Fruit fly (Drosophila melanogaster) whole organism, embryonic: Measurements from ENCODE around the gene slam.

Source experiments
- CG12299 ChIP-seq: fragments of 200-800 bp; sonication (Bioruptor generic); optimal IDR thresholded peaks from 2 replicates; lab custom pipeline; 2018; ENCODE audit warnings: missing biosample characterization, mild to moderate bottlenecking, missing genetic modification characterization
- CG12659 ChIP-seq: fragments of 200-800 bp; sonication (Bioruptor generic); optimal IDR thresholded peaks from 3 replicates; lab custom pipeline; 2017; ENCODE audit warnings: mild to moderate bottlenecking, missing biosample characterization, missing genetic modification reagents, missing genetic modification characterization
- CG13287 ChIP-seq: fragments of 200-800 bp; sonication (Bioruptor generic); IDR thresholded peaks from 2 replicates; pipeline ENCODE4 v1.3.6; 2022; ENCODE audit warnings: missing biosample characterization, missing genetic modification characterization; ENCODE audit not compliant: partially characterized antibody
- CG15696 ChIP-seq: fragments of 200-800 bp; sonication (Bioruptor generic); optimal IDR thresholded peaks from 2 replicates; lab custom pipeline; 2019; ENCODE audit warnings: missing biosample characterization, mild to moderate bottlenecking, missing genetic modification characterization, moderate library complexity
- CG1647 ChIP-seq: fragments of 200-800 bp; sonication (Bioruptor generic); optimal IDR thresholded peaks from 3 replicates; lab custom pipeline; 2016; ENCODE audit warnings: missing biosample characterization, missing genetic modification characterization
- CG16779 ChIP-seq: fragments of 200-800 bp; sonication (Bioruptor generic); IDR thresholded peaks from 2 replicates; pipeline ENCODE4 v1.3.6; 2022; ENCODE audit warnings: missing biosample characterization, missing genetic modification characterization
- CG17385 ChIP-seq: fragments of 200-800 bp; sonication (Bioruptor generic); optimal IDR thresholded peaks from 3 replicates; lab custom pipeline; 2018; ENCODE audit warnings: missing biosample characterization, mild to moderate bottlenecking, missing genetic modification characterization
- CG18764 ChIP-seq: fragments of 200-800 bp; sonication (Bioruptor generic); optimal IDR thresholded peaks from 3 replicates; lab custom pipeline; 2016; ENCODE audit warnings: missing biosample characterization, missing genetic modification characterization
- CG32767 ChIP-seq: fragments of 200-800 bp; sonication (Bioruptor generic); IDR thresholded peaks from 2 replicates; pipeline ENCODE4 v1.3.6; 2022; ENCODE audit warnings: missing biosample characterization, missing genetic modification characterization
- CG43689 ChIP-seq: fragments of 200-800 bp; sonication (Bioruptor generic); IDR thresholded peaks from 2 replicates; pipeline ENCODE4 v1.3.6; 2022; ENCODE audit warnings: missing biosample characterization, missing genetic modification characterization
- CG6689 ChIP-seq: fragments of 200-800 bp; sonication (Bioruptor generic); IDR thresholded peaks from 2 replicates; pipeline ENCODE4 v1.3.6; 2022; ENCODE audit warnings: missing biosample characterization, missing genetic modification characterization
- CG7372 ChIP-seq: fragments of 200-800 bp; sonication (Bioruptor generic); IDR thresholded peaks from 2 replicates; pipeline ENCODE4 v1.3.6; 2022; ENCODE audit warnings: missing biosample characterization, missing genetic modification characterization
- CG9215 ChIP-seq: fragments of 200-800 bp; sonication (Bioruptor generic); IDR thresholded peaks from 2 replicates; pipeline ENCODE4 v1.3.6; 2022; ENCODE audit warnings: missing biosample characterization, missing genetic modification characterization
- CHES-1-like ChIP-seq: fragments of 200-800 bp; sonication (Bioruptor generic); optimal IDR thresholded peaks from 2 replicates; lab custom pipeline; 2016; ENCODE audit warnings: missing biosample characterization, missing genetic modification characterization
- Dad ChIP-seq: fragments of 200-800 bp; sonication (Bioruptor generic); optimal IDR thresholded peaks from 3 replicates; lab custom pipeline; 2016; ENCODE audit warnings: missing biosample characterization, missing genetic modification characterization
- Dip2 ChIP-seq: fragments of 200-800 bp; sonication (Bioruptor generic); IDR thresholded peaks from 2 replicates; pipeline ENCODE4 v1.3.6; 2022; ENCODE audit warnings: missing biosample characterization, missing genetic modification characterization
- Dip3 ChIP-seq: fragments of 200-800 bp; sonication (Bioruptor generic); optimal IDR thresholded peaks from 3 replicates; lab custom pipeline; 2016; ENCODE audit warnings: missing biosample characterization, missing genetic modification characterization
- Fer3 ChIP-seq: fragments of 200-800 bp; sonication (Bioruptor generic); optimal IDR thresholded peaks from 2 replicates; lab custom pipeline; 2018; ENCODE audit warnings: missing biosample characterization, mild to moderate bottlenecking, missing genetic modification characterization, moderate library complexity
- Gug ChIP-seq: fragments of 200-800 bp; sonication (Bioruptor generic); IDR thresholded peaks from 4 replicates; pipeline ENCODE4 v1.3.6; 2022; ENCODE audit warnings: missing biosample characterization, missing genetic modification characterization
- HLH3B ChIP-seq: fragments of 200-800 bp; sonication (Bioruptor generic); IDR thresholded peaks from 2 replicates; pipeline ENCODE4 v1.3.6; 2022; ENCODE audit warnings: missing biosample characterization, missing genetic modification characterization
- HmgZ ChIP-seq: fragments of 200-800 bp; sonication (Bioruptor generic); optimal IDR thresholded peaks from 2 replicates; lab custom pipeline; 2018; ENCODE audit warnings: missing biosample characterization, mild to moderate bottlenecking, missing genetic modification characterization
- Hr39 ChIP-seq: fragments of >200 bp; optimal IDR thresholded peaks from 2 replicates; lab custom pipeline; 2017
- Hr51 ChIP-seq, 2 experiments: fragments of 200-800 bp; sonication (Bioruptor generic); optimal IDR thresholded peaks; 2 replicates in 1 of 2; 3 replicates in 1 of 2; lab custom pipeline; 2016 to 2018; ENCODE audit warnings: missing biosample characterization in 2 of 2, missing genetic modification characterization in 2 of 2, mild to moderate bottlenecking in 1 of 2, moderate library complexity in 1 of 2
- Hr78 ChIP-seq, 2 experiments: fragments of 200-800 bp in 1 of 2; fragments of >200 bp in 1 of 2; sonication (Bioruptor generic) in 1 of 2; optimal IDR thresholded peaks; 2 replicates each; lab custom pipeline; 2017 to 2019; ENCODE audit warnings: missing biosample characterization in 2 of 2, missing genetic modification characterization in 2 of 2, mild to moderate bottlenecking in 1 of 2, moderate library complexity in 1 of 2
- Hsf ChIP-seq: fragments of 200-800 bp; sonication (Bioruptor generic); optimal IDR thresholded peaks from 3 replicates; lab custom pipeline; 2016; ENCODE audit warnings: missing biosample characterization, missing genetic modification characterization
- Meics ChIP-seq: fragments of 200-800 bp; sonication (Bioruptor generic); optimal IDR thresholded peaks from 2 replicates; lab custom pipeline; 2017; ENCODE audit warnings: missing biosample characterization, mild to moderate bottlenecking, missing genetic modification characterization
- al ChIP-seq: fragments of 200-800 bp; sonication (Bioruptor generic); IDR thresholded peaks from 2 replicates; pipeline ENCODE4 v1.3.6; 2022; ENCODE audit warnings: missing biosample characterization, missing genetic modification characterization
- ash1 ChIP-seq: fragments of 200-800 bp; sonication (Bioruptor generic); optimal IDR thresholded peaks from 2 replicates; lab custom pipeline; 2018; ENCODE audit warnings: missing biosample characterization, mild to moderate bottlenecking, missing genetic modification characterization
- cas ChIP-seq: fragments of 200-800 bp; sonication (Bioruptor generic); IDR thresholded peaks from 2 replicates; pipeline ENCODE4 v1.3.6; 2022; ENCODE audit warnings: missing biosample characterization, missing genetic modification characterization
- chinmo ChIP-seq: fragments of 200-800 bp; sonication (Bioruptor generic); IDR thresholded peaks from 4 replicates; pipeline ENCODE4 v1.3.6; 2022; ENCODE audit warnings: missing biosample characterization, missing genetic modification characterization; ENCODE audit not compliant: partially characterized antibody
- eve ChIP-seq, 2 experiments: fragments of >200 bp; optimal IDR thresholded peaks; 2 replicates each; lab custom pipeline; 2017; ENCODE audit warnings: missing biosample characterization in 2 of 2, missing genetic modification characterization in 2 of 2
- fd64A ChIP-seq: fragments of 200-800 bp; sonication (Bioruptor generic); optimal IDR thresholded peaks from 3 replicates; lab custom pipeline; 2018; ENCODE audit warnings: missing biosample characterization, mild to moderate bottlenecking, missing genetic modification characterization
- gsb-n ChIP-seq: fragments of 200-800 bp; sonication (Bioruptor generic); optimal IDR thresholded peaks from 3 replicates; lab custom pipeline; 2018; ENCODE audit warnings: missing biosample characterization, mild to moderate bottlenecking, missing genetic modification characterization
- gt ChIP-seq: fragments of 200-800 bp; sonication (Bioruptor generic); IDR thresholded peaks from 2 replicates; pipeline ENCODE4 v1.3.6; 2022; ENCODE audit warnings: missing biosample characterization, missing genetic modification characterization
- ham ChIP-seq: fragments of 200-800 bp; sonication (Bioruptor generic); IDR thresholded peaks from 2 replicates; pipeline ENCODE4 v1.3.6; 2022; ENCODE audit warnings: missing biosample characterization, missing genetic modification characterization
- jing ChIP-seq: fragments of 200-800 bp; sonication (Bioruptor generic); optimal IDR thresholded peaks from 2 replicates; lab custom pipeline; 2018; ENCODE audit warnings: missing biosample characterization, mild to moderate bottlenecking, missing genetic modification characterization
- lbe ChIP-seq: fragments of 200-800 bp; sonication (Bioruptor generic); optimal IDR thresholded peaks from 2 replicates; lab custom pipeline; 2016; ENCODE audit warnings: missing biosample characterization, mild to moderate bottlenecking, missing genetic modification characterization
- lilli ChIP-seq: fragments of 200-800 bp; sonication (Bioruptor generic); optimal IDR thresholded peaks from 3 replicates; lab custom pipeline; 2016; ENCODE audit warnings: missing biosample characterization, missing genetic modification characterization
- nerfin-1 ChIP-seq: fragments of 200-800 bp; sonication (Bioruptor generic); optimal IDR thresholded peaks from 3 replicates; lab custom pipeline; 2019; ENCODE audit warnings: missing biosample characterization, mild to moderate bottlenecking, missing genetic modification characterization, moderate library complexity
- prd ChIP-seq, 3 experiments: fragments of >200 bp in 2 of 3; fragments of 200-800 bp in 1 of 3; sonication (Bioruptor generic) in 1 of 3; optimal IDR thresholded peaks in 2 of 3; IDR thresholded peaks in 1 of 3; 2 replicates in 2 of 3; 3 replicates in 1 of 3; pipeline versions ENCODE4 v1.3.6 to Lab custom; 2017 to 2022; ENCODE audit warnings: missing biosample characterization in 1 of 3, missing genetic modification characterization in 1 of 3
- pros ChIP-seq: fragments of 200-800 bp; sonication (Bioruptor generic); optimal IDR thresholded peaks from 3 replicates; lab custom pipeline; 2019; ENCODE audit warnings: missing biosample characterization, mild to moderate bottlenecking, missing genetic modification characterization, moderate library complexity
- slbo ChIP-seq: fragments of 200-800 bp; sonication (Bioruptor generic); IDR thresholded peaks from 2 replicates; pipeline ENCODE4 v1.3.6; 2022; ENCODE audit warnings: missing biosample characterization, missing genetic modification characterization
- slou ChIP-seq: fragments of 200-800 bp; sonication (Bioruptor generic); optimal IDR thresholded peaks from 3 replicates; lab custom pipeline; 2016; ENCODE audit warnings: missing biosample characterization, missing genetic modification characterization
- so ChIP-seq: fragments of 200-800 bp; sonication (Bioruptor generic); IDR thresholded peaks from 3 replicates; pipeline ENCODE4 v1.3.6; 2022; ENCODE audit warnings: missing biosample characterization, missing genetic modification characterization
- ssp ChIP-seq: fragments of 200-800 bp; sonication (Bioruptor generic); IDR thresholded peaks from 2 replicates; pipeline ENCODE4 v1.3.6; 2022; ENCODE audit warnings: missing biosample characterization, missing genetic modification characterization
- stwl ChIP-seq: fragments of 200-800 bp; sonication (Bioruptor generic); optimal IDR thresholded peaks from 3 replicates; lab custom pipeline; 2018; ENCODE audit warnings: missing biosample characterization, mild to moderate bottlenecking, missing genetic modification characterization, moderate library complexity
- vnd ChIP-seq: fragments of 200-800 bp; sonication (Bioruptor generic); IDR thresholded peaks from 3 replicates; pipeline ENCODE4 v1.3.6; 2022; ENCODE audit warnings: missing biosample characterization, missing genetic modification characterization; ENCODE audit not compliant: partially characterized antibody
- zfh1 ChIP-seq: fragments of 200-800 bp; sonication (Bioruptor generic); IDR thresholded peaks from 3 replicates; pipeline ENCODE4 v1.3.6; 2022; ENCODE audit warnings: missing biosample characterization, missing genetic modification characterization

Gene slam

dm6 chr2L:6339010-6339897 lies 32.9 kb upstream of the slam start (continued):
- TF ChIP-seq CG6689 (GFP tag; lab: Robert Waterston, UW), result peak; percentile 43; the same call in 1 of the 2 replicates
- TF ChIP-seq lilli, result peak; percentile 46
- TF ChIP-seq gsb-n (tag; lab: Kevin White, UChicago), result no peak
- TF ChIP-seq CG15696 (tag; lab: Kevin White, UChicago), result no peak
- no peak for TF ChIP-seq eve (GFP tag; optimal IDR thresholded peaks at IDR 0.05; lab: Kevin White, UChicago)
- TF ChIP-seq fd64A (GFP tag; lab: Kevin White, UChicago), result no peak
- no peak for TF ChIP-seq gt (GFP tag; lab: Robert Waterston, UW)
- TF ChIP-seq Hr51 (GFP tag; optimal IDR thresholded peaks at IDR 0.05; lab: Kevin White, UChicago), result peak; percentile 3 to 44
- 0 out of 3 replicates have a peak, but pooled peaks have one; percentile 34 for TF ChIP-seq zfh1
- TF ChIP-seq HmgZ (tag; lab: Kevin White, UChicago), result no peak
- TF ChIP-seq HLH3B (GFP tag; lab: Robert Waterston, UW), result 0 out of 2 replicates have a peak, but pooled peaks have one; percentile 6
- no peak for TF ChIP-seq jing (GFP tag; lab: Kevin White, UChicago)
- TF ChIP-seq Dad (GFP tag; lab: Kevin White, UChicago), result peak; percentile 41
- peak in 1 of 2 experiments; percentile 100 for TF ChIP-seq Hr78 (GFP tag; optimal IDR thresholded peaks at IDR 0.05; lab: Kevin White, UChicago)
- peak; percentile 60; the same call in 1 of the 2 replicates for TF ChIP-seq CG32767 (GFP tag; lab: Robert Waterston, UW)
- TF ChIP-seq so (GFP tag; lab: Robert Waterston, UW), result no peak
- no peak for TF ChIP-seq Dip2 (GFP tag; lab: Robert Waterston, UW)
- TF ChIP-seq CG16779 (GFP tag; lab: Robert Waterston, UW), result no peak
- TF ChIP-seq Fer3 (tag; lab: Kevin White, UChicago), result peak; percentile 46
- no peak for TF ChIP-seq Hr39 (lab: Kevin White, UChicago)
- TF ChIP-seq cas, result peak; percentile 26; the same call in 1 of the 2 replicates
- TF ChIP-seq CG18764 (GFP tag; lab: Kevin White, UChicago), result peak; percentile 21
- TF ChIP-seq CG12659 (GFP tag; lab: Kevin White, UChicago), result no peak
- TF ChIP-seq CG12299 (tag; lab: Kevin White, UChicago), result no peak
- TF ChIP-seq slbo, result peak; percentile 42; the same call in 1 of the 2 replicates
- no peak for TF ChIP-seq ash1 (GFP tag; lab: Kevin White, UChicago)
- no peak for TF ChIP-seq CG7372 (GFP tag; lab: Robert Waterston, UW)
- TF ChIP-seq Hsf (GFP tag; lab: Kevin White, UChicago), result peak; percentile 32
- TF ChIP-seq Meics (GFP tag; lab: Kevin White, UChicago), result peak; percentile 47
- TF ChIP-seq Gug (GFP tag; lab: Robert Waterston, UW), result peak; percentile 28; the same call in 1 of the 4 replicates
- peak; percentile 93 for TF ChIP-seq chinmo
- TF ChIP-seq CHES-1-like (GFP tag; lab: Kevin White, UChicago), result peak; percentile 35
- TF ChIP-seq stwl (tag; lab: Kevin White, UChicago), result no peak
- TF ChIP-seq CG43689 (GFP tag; lab: Robert Waterston, UW), result no peak; the same call in 1 of the 2 replicates
- TF ChIP-seq al, result peak; percentile 18; the same call in 1 of the 2 replicates
- no peak for TF ChIP-seq prd (optimal IDR thresholded peaks at IDR 0.05; lab: Kevin White, UChicago)
- TF ChIP-seq prd (GFP tag; IDR thresholded peaks at IDR 0.05; lab: Robert Waterston, UW), result peak; percentile 33; the same call in 1 of the 3 replicates
- TF ChIP-seq nerfin-1 (tag; lab: Kevin White, UChicago), result no peak
- TF ChIP-seq CG1647 (GFP tag; lab: Kevin White, UChicago), result no peak
- TF ChIP-seq vnd, result no peak
- TF ChIP-seq CG9215, result no peak
- TF ChIP-seq ssp (GFP tag; lab: Robert Waterston, UW), result no peak
- TF ChIP-seq ham (GFP tag; lab: Robert Waterston, UW), result no peak
- TF ChIP-seq slou, result no peak
- TF ChIP-seq CG17385 (GFP tag; lab: Kevin White, UChicago), result peak; percentile 32
- TF ChIP-seq lbe, result no peak
- peak; percentile 34 for TF ChIP-seq Dip3 (GFP tag; lab: Kevin White, UChicago)
- TF ChIP-seq pros (GFP tag; lab: Kevin White, UChicago), result peak; percentile 32
- TF ChIP-seq CG13287, result no peak; the same call in 1 of the 2 replicates
